Worm (Caenorhabditis elegans): Measurements from ENCODE around the gene F41G3.5.

Gene F41G3.5

DNA sequence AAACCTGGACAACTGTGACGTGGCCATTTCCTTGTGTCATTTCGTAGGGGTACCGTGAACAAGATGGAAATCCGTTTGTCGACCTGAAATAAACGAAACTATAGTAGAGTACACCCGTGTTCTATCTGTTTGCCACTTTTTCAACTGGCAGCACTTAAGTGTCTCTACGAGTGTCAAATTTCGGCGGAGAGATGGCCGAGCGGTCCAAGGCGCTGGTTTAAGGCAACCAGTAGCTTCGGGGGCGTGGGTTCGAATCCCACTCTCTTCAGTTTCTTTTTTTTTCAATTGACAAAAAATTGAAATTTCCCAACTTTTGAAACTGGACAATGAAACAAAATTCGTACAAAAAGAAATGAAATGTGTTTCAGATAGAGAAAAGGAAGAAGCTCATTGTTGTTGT lies 24.9 kb upstream of the F41G3.5 start (continued):
- TF ChIP-seq F37D6.2 (tag; optimal IDR thresholded peaks at IDR 0.05) (no peak), spr-1 (tag; optimal IDR thresholded peaks at IDR 0.05) (peak; percentile 21), ceh-20 (GFP tag; IDR thresholded peaks at IDR 0.05) (0 out of 2 replicates have a peak, but pooled peaks have one; percentile 48), lin-1 (GFP tag; IDR thresholded peaks at IDR 0.05) (no peak), unc-39 (tag; optimal IDR thresholded peaks at IDR 0.05) (no peak), snpc-1.2 (GFP tag; IDR thresholded peaks at IDR 0.05) (no peak), cey-2 (tag; optimal IDR thresholded peaks at IDR 0.05; ENCODE audit: borderline replicate concordance, insufficient read depth) (no peak), lir-3 (tag; optimal IDR thresholded peaks at IDR 0.05) (no peak), hif-1 (tag; optimal IDR thresholded peaks at IDR 0.05) (peak in 1 of 2 experiments; percentile 4), dpl-1 (GFP tag; optimal IDR thresholded peaks at IDR 0.05) (no peak), dmd-6 (GFP tag; IDR thresholded peaks at IDR 0.05) (peak; percentile 43), F44E2.7 (GFP tag; IDR thresholded peaks at IDR 0.05) (no peak), arid-1 (GFP tag; conservative IDR thresholded peaks at IDR 0.05) (peak; percentile 63; the same call in 1 of the 2 replicates), R02D3.7 (tag; optimal IDR thresholded peaks at IDR 0.05) (no peak), ama-1 (optimal IDR thresholded peaks at IDR 0.05) (no peak), duxl-1 (tag; optimal IDR thresholded peaks at IDR 0.05; ENCODE audit: poor library complexity) (no peak), madf-5 (GFP tag; IDR thresholded peaks at IDR 0.05) (0 out of 4 replicates have a peak, but pooled peaks of 1 of the 2 experiments have one; percentile 58), lin-13 (GFP tag; optimal IDR thresholded peaks at IDR 0.05) (no peak), ces-1 (GFP tag; optimal IDR thresholded peaks at IDR 0.05) (no peak), lin-29 (GFP tag; IDR thresholded peaks at IDR 0.05) (no peak), tra-1 (GFP tag; IDR thresholded peaks at IDR 0.05) (0 out of 2 replicates have a peak, but pooled peaks have one; percentile 33), mdl-1 (tag; optimal IDR thresholded peaks at IDR 0.05) (no peak), daf-19 (GFP tag; conservative IDR thresholded peaks at IDR 0.05) (no peak), aha-1 (tag) (no peak), fkh-10 (GFP tag; optimal IDR thresholded peaks at IDR 0.05) (no peak), F49E8.2 (tag; optimal IDR thresholded peaks at IDR 0.05; ENCODE audit: borderline replicate concordance) (no peak)

DNA sequence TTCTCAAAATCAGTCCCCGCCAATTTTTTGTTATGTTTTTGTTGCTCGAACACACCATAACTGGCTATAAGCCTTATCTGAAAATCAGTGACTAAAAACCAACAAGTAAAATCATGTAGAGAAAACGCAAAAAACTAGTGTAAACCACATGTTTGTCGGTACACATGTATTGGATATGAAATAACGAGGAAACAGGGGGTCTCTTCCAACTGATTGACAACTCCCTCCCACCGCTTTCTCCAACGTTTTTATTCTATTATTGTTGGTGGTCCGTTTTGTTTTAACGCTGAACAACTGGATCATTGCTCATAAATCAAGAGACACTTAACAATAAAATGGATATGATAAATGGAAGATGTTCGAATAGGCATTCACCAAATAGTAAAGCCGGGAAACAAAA lies 19.7 kb upstream of the F41G3.5 start:
- TF ChIP-seq T20F7.1 (GFP tag; optimal IDR thresholded peaks at IDR 0.05) (no peak), unc-62 (GFP tag; optimal IDR thresholded peaks at IDR 0.05 in 1 of 2) (peak in 1 of 2 experiments; percentile 69), unc-62 (tag; optimal IDR thresholded peaks at IDR 0.05) (no peak)

DNA sequence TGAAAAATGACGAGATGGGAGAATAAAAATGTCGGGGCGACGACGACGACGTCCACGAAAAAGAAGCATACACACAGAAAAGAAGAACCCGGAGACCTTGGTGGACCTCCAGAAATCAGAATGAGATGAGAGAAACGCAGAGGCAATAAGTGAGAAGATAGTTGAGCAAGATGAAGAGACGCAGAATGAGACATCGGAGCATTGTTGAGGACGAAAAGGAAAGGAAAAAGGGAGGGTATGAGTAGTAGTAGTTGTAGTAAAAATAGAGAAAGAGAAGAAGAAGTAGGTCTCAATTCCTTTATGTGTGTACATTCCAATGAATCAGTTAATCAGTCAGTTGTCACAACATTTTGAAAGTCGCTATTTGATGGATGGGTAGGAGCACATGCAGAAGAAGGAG lies 17.2 kb upstream of the F41G3.5 start, which contains the start of gene T14B4.8:
T14B4.8 (minus strand) TSS at position 60 of the 400 bp plus-strand sequence.
- peak; percentile 38; the same call in 1 of the 2 replicates for TF ChIP-seq hmg-1.1 (GFP tag; IDR thresholded peaks at IDR 0.05)
- no peak for TF ChIP-seq zag-1 (tag; optimal IDR thresholded peaks at IDR 0.05)
- no peak for TF ChIP-seq dve-1 (tag; optimal IDR thresholded peaks at IDR 0.05; ENCODE audit: insufficient read depth)
- TF ChIP-seq nhr-41 (GFP tag; IDR thresholded peaks at IDR 0.05) = no peak
- TF ChIP-seq aly-2 (tag; optimal IDR thresholded peaks at IDR 0.05) = no peak
- no peak for TF ChIP-seq Y48G9A.11 (GFP tag; IDR thresholded peaks at IDR 0.05)
- TF ChIP-seq nhr-48 (tag; optimal IDR thresholded peaks at IDR 0.05) = no peak
- no peak for TF ChIP-seq ceh-28 (tag; optimal IDR thresholded peaks at IDR 0.05)
- no peak for TF ChIP-seq dmd-9 (GFP tag; IDR thresholded peaks at IDR 0.05)
- TF ChIP-seq unc-62 (GFP tag; optimal IDR thresholded peaks at IDR 0.05 in 1 of 2) = peak in 1 of 2 experiments; percentile 94
- TF ChIP-seq unc-62 (tag; optimal IDR thresholded peaks at IDR 0.05) = no peak
- TF ChIP-seq saeg-2 (GFP tag; IDR thresholded peaks at IDR 0.05) = no peak
- TF ChIP-seq nhr-11 (tag; optimal IDR thresholded peaks at IDR 0.05) = no peak
- no peak for TF ChIP-seq rbr-2 (tag; optimal IDR thresholded peaks at IDR 0.05)
- TF ChIP-seq fkh-10 (GFP tag; optimal IDR thresholded peaks at IDR 0.05) = peak; percentile 22
- no peak for TF ChIP-seq dmd-8 (GFP tag; IDR thresholded peaks at IDR 0.05)

Measured in whole organism, L4 larva.